Worm (Caenorhabditis elegans): Measurements from ENCODE around the gene fbxa-108.

- no peak for TF ChIP-seq unc-55 (GFP tag; optimal IDR thresholded peaks at IDR 0.05)
- TF ChIP-seq tbx-2 (tag; optimal IDR thresholded peaks at IDR 0.05): no peak
- no peak for TF ChIP-seq unc-42 (tag; optimal IDR thresholded peaks at IDR 0.05)
- TF ChIP-seq tbx-7 (tag; optimal IDR thresholded peaks at IDR 0.05): no peak
- TF ChIP-seq fkh-10 (GFP tag; optimal IDR thresholded peaks at IDR 0.05): no peak
- no peak for TF ChIP-seq ceh-2 (tag; optimal IDR thresholded peaks at IDR 0.05)
- no peak for TF ChIP-seq ceh-30 (tag; optimal IDR thresholded peaks at IDR 0.05)
- TF ChIP-seq nhr-11 (tag; optimal IDR thresholded peaks at IDR 0.05): no peak
- TF ChIP-seq C08G9.2 (tag; optimal IDR thresholded peaks at IDR 0.05): no peak
- no peak for TF ChIP-seq fax-1 (tag; optimal IDR thresholded peaks at IDR 0.05)
- TF ChIP-seq Y22D7AL.16 (tag; optimal IDR thresholded peaks at IDR 0.05): no peak
- TF ChIP-seq ceh-19 (GFP tag; optimal IDR thresholded peaks at IDR 0.05): no peak
- no peak for TF ChIP-seq ama-1 (optimal IDR thresholded peaks at IDR 0.05)
Observed at ce11 chrV:17614251-17614650, 44.9 kb downstream of the fbxa-108 start, which contains the start of gene Y6G8.14.

Measured in whole organism, late embryonic.